Fruit fly (Drosophila melanogaster): ENCODE results near the gene CG14969.

The CG14969 gene

dm6 chr3L:3336368-3337164 lies 1.8 kb upstream of the CG14969 start, which contains the start of the genes Drsl6 and kst (continued):
- TF ChIP-seq CG6813 (GFP tag; optimal IDR thresholded peaks at IDR 0.05): peak; percentile 9
- no peak for TF ChIP-seq vfl (GFP tag; optimal IDR thresholded peaks at IDR 0.05)
- no peak for TF ChIP-seq CG1792 (GFP tag; optimal IDR thresholded peaks at IDR 0.05)
- no peak for TF ChIP-seq CG7928 (GFP tag; optimal IDR thresholded peaks at IDR 0.05)
- TF ChIP-seq Nf-YB (GFP tag; optimal IDR thresholded peaks at IDR 0.05): no peak
- no peak for TF ChIP-seq CG7357 (GFP tag; IDR thresholded peaks at IDR 0.05)
- TF ChIP-seq Kr (GFP tag; optimal IDR thresholded peaks at IDR 0.05): no peak
- TF ChIP-seq Nf-YC (tag; optimal IDR thresholded peaks at IDR 0.05): no peak
- peak; percentile 16 for TF ChIP-seq lilli (GFP tag; optimal IDR thresholded peaks at IDR 0.05)
- no peak for TF ChIP-seq sima (GFP tag; optimal IDR thresholded peaks at IDR 0.05)
- TF ChIP-seq Dip2 (GFP tag; IDR thresholded peaks at IDR 0.05): no peak
- peak; percentile 16 for TF ChIP-seq Sin3A (optimal IDR thresholded peaks at IDR 0.05)
- TF ChIP-seq twi (tag; optimal IDR thresholded peaks at IDR 0.05): no peak
- peak; percentile 6 for TF ChIP-seq CG13624 (GFP tag; optimal IDR thresholded peaks at IDR 0.05)
- peak; percentile 6 for TF ChIP-seq sqz (GFP tag; optimal IDR thresholded peaks at IDR 0.05)
- peak; percentile 44; the same call in 1 of the 2 replicates for TF ChIP-seq Drgx (GFP tag; IDR thresholded peaks at IDR 0.05)
- TF ChIP-seq CG15601 (tag; optimal IDR thresholded peaks at IDR 0.05): peak; percentile 23
- TF ChIP-seq lab (GFP tag; optimal IDR thresholded peaks at IDR 0.05): no peak
- no peak for TF ChIP-seq CG32767 (GFP tag; IDR thresholded peaks at IDR 0.05)
- TF ChIP-seq kah (GFP tag; optimal IDR thresholded peaks at IDR 0.05): peak; percentile 40
- 0 out of 3 replicates have a peak, but pooled peaks have one; percentile 9 for TF ChIP-seq C15 (GFP tag; IDR thresholded peaks at IDR 0.05)
- TF ChIP-seq CG11093 (GFP tag; IDR thresholded peaks at IDR 0.05): no peak
- TF ChIP-seq ash1 (GFP tag; optimal IDR thresholded peaks at IDR 0.05): no peak
- TF ChIP-seq CG4820 (GFP tag; optimal IDR thresholded peaks at IDR 0.05): no peak
- no peak for TF ChIP-seq GATAe (GFP tag; conservative IDR thresholded peaks at IDR 0.05)
- peak; percentile 34 for TF ChIP-seq CG17359 (tag; optimal IDR thresholded peaks at IDR 0.05)
- peak; percentile 19 for TF ChIP-seq YL-1 (GFP tag; optimal IDR thresholded peaks at IDR 0.05)
- TF ChIP-seq CG12391 (tag; optimal IDR thresholded peaks at IDR 0.05): peak; percentile 12
- TF ChIP-seq CTCF (GFP tag; optimal IDR thresholded peaks at IDR 0.05): no peak
- TF ChIP-seq CG14710 (tag; optimal IDR thresholded peaks at IDR 0.05): peak; percentile 23
- no peak for TF ChIP-seq ase (GFP tag; IDR thresholded peaks at IDR 0.05)
- peak; percentile 14 for TF ChIP-seq CG3281 (GFP tag; optimal IDR thresholded peaks at IDR 0.05)
- TF ChIP-seq CG34224 (GFP tag; IDR thresholded peaks at IDR 0.05; ENCODE audit: partially characterized antibody): peak; percentile 64
- 0 out of 3 replicates have a peak, but pooled peaks have one; percentile 42 for TF ChIP-seq CG11695 (GFP tag; IDR thresholded peaks at IDR 0.05)
- peak; percentile 24; the same call in 1 of the 3 replicates for TF ChIP-seq row (GFP tag; IDR thresholded peaks at IDR 0.05)
- TF ChIP-seq CG10462 (GFP tag; optimal IDR thresholded peaks at IDR 0.05): no peak
- no peak for TF ChIP-seq CG1647 (GFP tag; optimal IDR thresholded peaks at IDR 0.05)
- no peak for TF ChIP-seq sisA (GFP tag; IDR thresholded peaks at IDR 0.05)
- TF ChIP-seq CG7987 (GFP tag; optimal IDR thresholded peaks at IDR 0.05): peak; percentile 30
- TF ChIP-seq Antp (GFP tag; optimal IDR thresholded peaks at IDR 0.05): no peak
- peak; percentile 3 for TF ChIP-seq Vsx1 (GFP tag; optimal IDR thresholded peaks at IDR 0.05)
- peak; percentile 24 for TF ChIP-seq bcd (GFP tag; optimal IDR thresholded peaks at IDR 0.05)
- no peak for TF ChIP-seq peb (GFP tag; IDR thresholded peaks at IDR 0.05)
- peak in 1 of 2 experiments; percentile 36 for TF ChIP-seq Eip74EF (GFP tag; optimal IDR thresholded peaks at IDR 0.05)
- TF ChIP-seq gcm (GFP tag; optimal IDR thresholded peaks at IDR 0.05): peak; percentile 15
- TF ChIP-seq psq (GFP tag; optimal IDR thresholded peaks at IDR 0.05): no peak
- no peak for TF ChIP-seq H15 (GFP tag; IDR thresholded peaks at IDR 0.05)
- TF ChIP-seq CG1529 (GFP tag; optimal IDR thresholded peaks at IDR 0.05): no peak
- no peak for TF ChIP-seq br (optimal IDR thresholded peaks at IDR 0.05)
- TF ChIP-seq pan (optimal IDR thresholded peaks at IDR 0.05): no peak
- peak in 1 of 2 experiments; percentile 33 for TF ChIP-seq pan (GFP tag; optimal IDR thresholded peaks at IDR 0.05 in 1 of 2, IDR thresholded peaks at IDR 0.05 in 1 of 2)
